Fruit fly (Drosophila melanogaster) whole organism, embryonic: ENCODE data around the gene CG13454.

ENCODE experiments used
- Adf1 ChIP-seq: fragments of 200-800 bp; sonication (Bioruptor generic); IDR thresholded peaks from 2 replicates; pipeline ENCODE4 v1.3.6; 2022; ENCODE audit warnings: missing biosample characterization, missing genetic modification characterization
- B-H1 ChIP-seq: fragments of 200-800 bp; sonication (Bioruptor generic); IDR thresholded peaks from 3 replicates; pipeline ENCODE4 v1.3.6; 2022; ENCODE audit warnings: missing biosample characterization, missing genetic modification characterization
- CG11504 ChIP-seq: fragments of 200-800 bp; sonication (Bioruptor generic); optimal IDR thresholded peaks from 3 replicates; lab custom pipeline; 2019; ENCODE audit warnings: missing biosample characterization, mild to moderate bottlenecking, missing genetic modification characterization, moderate library complexity
- CG11696 ChIP-seq: fragments of 200-800 bp; sonication (Bioruptor generic); IDR thresholded peaks from 2 replicates; pipeline ENCODE4 v1.3.6; 2022; ENCODE audit warnings: missing biosample characterization, missing genetic modification characterization
- CG12236 ChIP-seq: fragments of 200-800 bp; sonication (Bioruptor generic); optimal IDR thresholded peaks from 2 replicates; lab custom pipeline; 2016; ENCODE audit warnings: missing biosample characterization, missing genetic modification characterization
- CG12659 ChIP-seq: fragments of 200-800 bp; sonication (Bioruptor generic); optimal IDR thresholded peaks from 3 replicates; lab custom pipeline; 2017; ENCODE audit warnings: mild to moderate bottlenecking, missing biosample characterization, missing genetic modification reagents, missing genetic modification characterization
- CG13287 ChIP-seq: fragments of 200-800 bp; sonication (Bioruptor generic); IDR thresholded peaks from 2 replicates; pipeline ENCODE4 v1.3.6; 2022; ENCODE audit warnings: missing biosample characterization, missing genetic modification characterization; ENCODE audit not compliant: partially characterized antibody
- CG13894 ChIP-seq: fragments of 200-800 bp; sonication (Bioruptor generic); optimal IDR thresholded peaks from 3 replicates; lab custom pipeline; 2018; ENCODE audit warnings: missing biosample characterization, mild to moderate bottlenecking, missing genetic modification characterization, moderate library complexity
- CG15514 ChIP-seq: fragments of 200-800 bp; sonication (Bioruptor generic); optimal IDR thresholded peaks from 3 replicates; lab custom pipeline; 2017; ENCODE audit warnings: missing biosample characterization, missing genetic modification characterization, mild to moderate bottlenecking, moderate library complexity, missing genetic modification reagents
- CG1602 ChIP-seq: fragments of 200-800 bp; sonication (Bioruptor generic); optimal IDR thresholded peaks from 3 replicates; lab custom pipeline; 2016; ENCODE audit warnings: missing biosample characterization, missing genetic modification characterization
- CG17186 ChIP-seq: fragments of 200-800 bp; sonication (Bioruptor generic); optimal IDR thresholded peaks from 3 replicates; lab custom pipeline; 2017; ENCODE audit warnings: missing biosample characterization, missing genetic modification reagents, missing genetic modification characterization
- CG17802 ChIP-seq: fragments of 200-800 bp; sonication (Bioruptor generic); optimal IDR thresholded peaks from 2 replicates; lab custom pipeline; 2018; ENCODE audit warnings: missing biosample characterization, mild to moderate bottlenecking, missing genetic modification characterization, moderate library complexity
- CG17829 ChIP-seq: fragments of 200-800 bp; optimal IDR thresholded peaks from 2 replicates; lab custom pipeline; 2019; ENCODE audit warnings: missing biosample characterization, mild to moderate bottlenecking, missing genetic modification characterization, moderate library complexity
- CG18011 ChIP-seq: fragments of 200-800 bp; sonication (Bioruptor generic); optimal IDR thresholded peaks from 2 replicates; lab custom pipeline; 2017; ENCODE audit warnings: missing biosample characterization, missing genetic modification characterization, mild to moderate bottlenecking, moderate library complexity, missing genotype
- CG34422 ChIP-seq: fragments of 200-800 bp; sonication (Bioruptor generic); IDR thresholded peaks from 3 replicates; pipeline ENCODE4 v1.3.6; 2022; ENCODE audit warnings: missing biosample characterization, missing genetic modification characterization
- CG5245 ChIP-seq: fragments of 200-800 bp; sonication (Bioruptor generic); optimal IDR thresholded peaks from 3 replicates; lab custom pipeline; 2016; ENCODE audit warnings: missing biosample characterization, missing genetic modification characterization
- CG6254 ChIP-seq: fragments of 200-800 bp; sonication (Bioruptor generic); optimal IDR thresholded peaks from 3 replicates; lab custom pipeline; 2017; ENCODE audit warnings: mild to moderate bottlenecking, missing biosample characterization, missing genetic modification reagents, missing genetic modification characterization
- CG8765 ChIP-seq: fragments of 200-800 bp; sonication (Bioruptor generic); IDR thresholded peaks from 2 replicates; pipeline ENCODE4 v1.3.6; 2022; ENCODE audit warnings: missing biosample characterization, missing genetic modification characterization
- CG8944 ChIP-seq: fragments of 200-800 bp; sonication (Bioruptor generic); optimal IDR thresholded peaks from 3 replicates; lab custom pipeline; 2016; ENCODE audit warnings: missing biosample characterization, missing genetic modification characterization
- D19A ChIP-seq: fragments of 200-800 bp; optimal IDR thresholded peaks from 3 replicates; lab custom pipeline; 2019; ENCODE audit warnings: missing biosample characterization, mild to moderate bottlenecking, missing genetic modification characterization, moderate library complexity
- Dad ChIP-seq: fragments of 200-800 bp; sonication (Bioruptor generic); optimal IDR thresholded peaks from 3 replicates; lab custom pipeline; 2016; ENCODE audit warnings: missing biosample characterization, missing genetic modification characterization
- Dll ChIP-seq: fragments of 200-800 bp; sonication (Bioruptor generic); IDR thresholded peaks from 4 replicates; pipeline ENCODE4 v1.3.6; 2022; ENCODE audit warnings: missing biosample characterization, missing genetic modification characterization; ENCODE audit not compliant: partially characterized antibody
- E2f2 ChIP-seq: fragments of 200-800 bp; sonication (Bioruptor generic); IDR thresholded peaks from 2 replicates; pipeline ENCODE4 v1.3.6; 2022; ENCODE audit warnings: missing biosample characterization, missing genetic modification characterization
- Ets97D ChIP-seq: fragments of 200-800 bp; sonication (Bioruptor generic); optimal IDR thresholded peaks from 3 replicates; lab custom pipeline; 2016; ENCODE audit warnings: missing biosample characterization, missing genetic modification characterization
- Hand ChIP-seq: fragments of 200-800 bp; sonication (Bioruptor generic); optimal IDR thresholded peaks from 2 replicates; lab custom pipeline; 2017; ENCODE audit warnings: mild to moderate bottlenecking, missing biosample characterization, missing genetic modification reagents, missing genetic modification characterization
- Hr78 ChIP-seq, 2 experiments: fragments of 200-800 bp in 1 of 2; fragments of >200 bp in 1 of 2; sonication (Bioruptor generic) in 1 of 2; optimal IDR thresholded peaks; 2 replicates each; lab custom pipeline; 2017 to 2019; ENCODE audit warnings: missing biosample characterization in 2 of 2, missing genetic modification characterization in 2 of 2, mild to moderate bottlenecking in 1 of 2, moderate library complexity in 1 of 2
- MESR4 ChIP-seq: fragments of 200-800 bp; sonication (Bioruptor generic); optimal IDR thresholded peaks from 2 replicates; lab custom pipeline; 2018; ENCODE audit warnings: missing biosample characterization, mild to moderate bottlenecking, missing genetic modification characterization, moderate library complexity
- Mes4 ChIP-seq: fragments of 200-800 bp; sonication (Bioruptor generic); optimal IDR thresholded peaks from 2 replicates; lab custom pipeline; 2016; ENCODE audit warnings: missing biosample characterization, missing genetic modification characterization
- PHDP ChIP-seq: fragments of 200-800 bp; sonication (Bioruptor generic); optimal IDR thresholded peaks from 3 replicates; lab custom pipeline; 2018; ENCODE audit warnings: missing biosample characterization, mild to moderate bottlenecking, missing genetic modification characterization, moderate library complexity
- Ptx1 ChIP-seq: fragments of 200-800 bp; sonication (Bioruptor generic); IDR thresholded peaks from 2 replicates; pipeline ENCODE4 v1.3.6; 2022; ENCODE audit warnings: missing biosample characterization, missing genetic modification characterization
- Ssrp ChIP-seq: fragments of 200-800 bp; sonication (Bioruptor generic); optimal IDR thresholded peaks from 2 replicates; lab custom pipeline; 2018; ENCODE audit warnings: missing biosample characterization, mild to moderate bottlenecking, missing genetic modification characterization, moderate library complexity
- ac ChIP-seq: fragments of 200-800 bp; sonication (Bioruptor generic); optimal IDR thresholded peaks from 3 replicates; lab custom pipeline; 2017; ENCODE audit warnings: missing biosample characterization, mild to moderate bottlenecking, missing genetic modification characterization
- bbx ChIP-seq: fragments of 200-800 bp; sonication (Bioruptor generic); IDR thresholded peaks from 2 replicates; pipeline ENCODE4 v1.3.6; 2022; ENCODE audit warnings: missing biosample characterization, missing genetic modification characterization; ENCODE audit not compliant: partially characterized antibody
- dan ChIP-seq: fragments of 200-800 bp; sonication (Bioruptor generic); IDR thresholded peaks from 2 replicates; pipeline ENCODE4 v1.3.6; 2022; ENCODE audit warnings: missing biosample characterization, missing genetic modification characterization
- eve ChIP-seq, 2 experiments: fragments of >200 bp; optimal IDR thresholded peaks; 2 replicates each; lab custom pipeline; 2017; ENCODE audit warnings: missing biosample characterization in 2 of 2, missing genetic modification characterization in 2 of 2
- fru ChIP-seq: fragments of >200 bp; optimal IDR thresholded peaks from 2 replicates; lab custom pipeline; 2017
- hth ChIP-seq: fragments of >200 bp; optimal IDR thresholded peaks from 2 replicates; lab custom pipeline; 2017; ENCODE audit warnings: inconsistent platforms
- insv ChIP-seq, 2 experiments: fragments of 200-800 bp; sonication (Bioruptor generic); optimal IDR thresholded peaks; 3 replicates each; lab custom pipeline; 2016 to 2018; ENCODE audit warnings: missing biosample characterization in 2 of 2, missing genetic modification characterization in 2 of 2
- kni ChIP-seq: fragments of 200-800 bp; sonication (Bioruptor generic); optimal IDR thresholded peaks from 3 replicates; lab custom pipeline; 2017; ENCODE audit warnings: mild to moderate bottlenecking, missing biosample characterization, missing genetic modification reagents, missing genetic modification characterization
- luna ChIP-seq: fragments of 200-800 bp; sonication (Bioruptor generic); optimal IDR thresholded peaks from 2 replicates; lab custom pipeline; 2016; ENCODE audit warnings: missing biosample characterization, missing genetic modification characterization
- mam ChIP-seq: fragments of 200-800 bp; sonication (Bioruptor generic); optimal IDR thresholded peaks from 3 replicates; lab custom pipeline; 2016; ENCODE audit warnings: missing biosample characterization, missing genetic modification characterization
- onecut ChIP-seq: fragments of 200-800 bp; sonication (Bioruptor generic); IDR thresholded peaks from 2 replicates; pipeline ENCODE4 v1.3.6; 2022; ENCODE audit warnings: missing biosample characterization, missing genetic modification characterization
- pb ChIP-seq: fragments of 200-800 bp; sonication (Bioruptor generic); optimal IDR thresholded peaks from 3 replicates; lab custom pipeline; 2016; ENCODE audit warnings: missing biosample characterization, missing genetic modification characterization
- sim ChIP-seq: fragments of 200-800 bp; sonication (Bioruptor generic); IDR thresholded peaks from 2 replicates; pipeline ENCODE4 v1.3.6; 2022; ENCODE audit warnings: missing biosample characterization, missing genetic modification characterization
- so ChIP-seq: fragments of 200-800 bp; sonication (Bioruptor generic); IDR thresholded peaks from 3 replicates; pipeline ENCODE4 v1.3.6; 2022; ENCODE audit warnings: missing biosample characterization, missing genetic modification characterization
- stc ChIP-seq: fragments of 200-800 bp; sonication (Bioruptor generic); IDR thresholded peaks from 2 replicates; pipeline ENCODE4 v1.3.6; 2022; ENCODE audit warnings: missing biosample characterization, missing genetic modification characterization
- tup ChIP-seq: fragments of 200-800 bp; sonication (Bioruptor generic); optimal IDR thresholded peaks from 2 replicates; lab custom pipeline; 2016; ENCODE audit warnings: missing biosample characterization, mild to moderate bottlenecking, missing genetic modification characterization, moderate library complexity
- tx ChIP-seq: fragments of 200-800 bp; sonication (Bioruptor generic); optimal IDR thresholded peaks from 2 replicates; lab custom pipeline; 2016; ENCODE audit warnings: missing biosample characterization, missing genetic modification characterization
- usp ChIP-seq: fragments of >200 bp; optimal IDR thresholded peaks from 2 replicates; lab custom pipeline; 2017; ENCODE audit warnings: missing biosample characterization, missing genetic modification characterization
- vvl ChIP-seq: fragments of 200-800 bp; sonication (Bioruptor generic); IDR thresholded peaks from 2 replicates; pipeline ENCODE4 v1.3.6; 2022; ENCODE audit warnings: missing biosample characterization, missing genetic modification characterization
- z ChIP-seq: fragments of 200-800 bp; sonication (Bioruptor generic); IDR thresholded peaks from 3 replicates; pipeline ENCODE4 v1.3.6; 2022; ENCODE audit warnings: missing biosample characterization, missing genetic modification characterization

Gene CG13454

dm6 chr3L:15553993-15554644 is 37.3 kb upstream of the CG13454 start, which contains the start of gene AGO2 (continued):
- TF ChIP-seq Ptx1 (no peak), hth (lab: Kevin White, UChicago) (no peak), fru (lab: Kevin White, UChicago) (no peak), Ssrp (no peak), PHDP (tag; lab: Kevin White, UChicago) (no peak), CG12659 (GFP tag; lab: Kevin White, UChicago) (peak; percentile 53), CG13287 (peak; percentile 80), CG11696 (GFP tag; lab: Robert Waterston, UW) (no peak), bbx (GFP tag; lab: Robert Waterston, UW) (peak; percentile 69), CG17802 (no peak), CG5245 (GFP tag; lab: Kevin White, UChicago) (no peak), CG18011 (no peak), stc (no peak), luna (no peak), insv (GFP tag; optimal IDR thresholded peaks at IDR 0.05; lab: Kevin White, UChicago) (peak in 1 of 2 experiments; percentile 33), z (GFP tag; lab: Robert Waterston, UW) (no peak), CG8765 (GFP tag; lab: Robert Waterston, UW) (no peak), Dll (peak; percentile 73), CG17186 (peak; percentile 66), D19A (tag; lab: Kevin White, UChicago) (no peak), E2f2 (peak; percentile 94), B-H1 (GFP tag; lab: Robert Waterston, UW) (no peak), CG15514 (GFP tag; lab: Kevin White, UChicago) (peak; percentile 66), CG13894 (tag; lab: Kevin White, UChicago) (no peak), sim (no peak), usp (no peak), Hand (GFP tag; lab: Kevin White, UChicago) (no peak), so (GFP tag; lab: Robert Waterston, UW) (no peak), mam (GFP tag; lab: Kevin White, UChicago) (no peak), CG12236 (GFP tag; lab: Kevin White, UChicago) (no peak), CG8944 (GFP tag; lab: Kevin White, UChicago) (no peak), eve (GFP tag; optimal IDR thresholded peaks at IDR 0.05; lab: Kevin White, UChicago) (no peak), Adf1 (GFP tag; lab: Robert Waterston, UW) (peak; percentile 14; the same call in 1 of the 2 replicates), vvl (GFP tag; lab: Robert Waterston, UW) (peak; percentile 34; the same call in 1 of the 2 replicates), CG6254 (no peak), Dad (GFP tag; lab: Kevin White, UChicago) (no peak), CG17829 (tag; lab: Kevin White, UChicago) (peak; percentile 62), dan (no peak), onecut (peak; percentile 47), Hr78 (GFP tag; optimal IDR thresholded peaks at IDR 0.05; lab: Kevin White, UChicago) (no peak), CG34422 (GFP tag; lab: Robert Waterston, UW) (peak; percentile 76; the same call in 1 of the 3 replicates), CG11504 (tag; lab: Kevin White, UChicago) (peak; percentile 76), Mes4 (GFP tag; lab: Kevin White, UChicago) (no peak), tup (GFP tag; lab: Kevin White, UChicago) (no peak), MESR4 (GFP tag; lab: Kevin White, UChicago) (peak; percentile 99), tx (GFP tag; lab: Kevin White, UChicago) (no peak), Ets97D (GFP tag; lab: Kevin White, UChicago) (peak; percentile 17), kni (GFP tag; lab: Kevin White, UChicago) (peak; percentile 61), ac (GFP tag; lab: Kevin White, UChicago) (peak; percentile 55), pb (GFP tag; lab: Kevin White, UChicago) (peak; percentile 39), CG1602 (no peak)
